Worm (Caenorhabditis elegans): ENCODE results near the gene dylt-3.

Gene dylt-3

DNA sequence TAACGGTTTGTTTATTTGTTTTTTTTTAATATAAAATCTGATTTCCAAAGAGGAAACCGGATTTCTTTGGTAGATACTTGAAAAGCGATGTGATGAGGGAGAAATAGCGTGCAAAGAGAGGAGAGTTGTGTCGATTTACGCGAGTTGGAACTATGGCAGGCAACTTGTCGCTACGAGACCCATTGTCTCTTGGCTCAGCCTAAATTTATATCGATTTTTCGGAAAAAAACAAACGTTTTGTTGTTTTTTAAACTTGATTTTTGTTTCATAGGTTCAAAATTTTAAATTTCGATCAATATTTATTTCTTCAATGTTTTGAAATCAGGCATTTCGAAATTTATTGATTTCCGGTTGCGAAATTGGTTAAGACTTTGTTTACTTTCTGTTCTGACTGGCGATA, 34.9 kb downstream of the dylt-3 start, which contains the start of gene M110.3 (continued):
- TF ChIP-seq attf-3 (GFP tag; conservative IDR thresholded peaks at IDR 0.05) (no peak; the same call in 1 of the 2 replicates), rpc-1 (optimal IDR thresholded peaks at IDR 0.05) (no peak), rpc-1 (tag; optimal IDR thresholded peaks at IDR 0.05) (no peak), nhr-80 (tag; optimal IDR thresholded peaks at IDR 0.05) (peak; percentile 5), F23B12.7 (tag; optimal IDR thresholded peaks at IDR 0.05; ENCODE audit: insufficient read depth) (peak; percentile 70), lag-1 (GFP tag; IDR thresholded peaks at IDR 0.05) (no peak), sea-2 (GFP tag; IDR thresholded peaks at IDR 0.05) (no peak), cebp-1 (GFP tag; IDR thresholded peaks at IDR 0.05) (peak; percentile 66; the same call in 1 of the 2 replicates), cebp-1 (tag; optimal IDR thresholded peaks at IDR 0.05) (peak; percentile 96), zfh-2 (GFP tag; conservative IDR thresholded peaks at IDR 0.05) (no peak), nhr-27 (tag; optimal IDR thresholded peaks at IDR 0.05) (no peak), dpl-1 (GFP tag; optimal IDR thresholded peaks at IDR 0.05) (no peak), C17E4.6 (GFP tag; IDR thresholded peaks at IDR 0.05) (no peak), unc-130 (GFP tag; optimal IDR thresholded peaks at IDR 0.05) (no peak), hmg-1.2 (GFP tag; IDR thresholded peaks at IDR 0.05) (peak; percentile 90; the same call in 1 of the 2 replicates), nfya-1 (tag; optimal IDR thresholded peaks at IDR 0.05; ENCODE audit: borderline replicate concordance, insufficient read depth) (no peak), K12H6.12 (tag; optimal IDR thresholded peaks at IDR 0.05) (no peak), mes-4 (tag; optimal IDR thresholded peaks at IDR 0.05) (no peak), nhr-179 (tag; optimal IDR thresholded peaks at IDR 0.05) (no peak), gei-17 (GFP tag; optimal IDR thresholded peaks at IDR 0.05) (no peak), ztf-22 (GFP tag; optimal IDR thresholded peaks at IDR 0.05) (no peak), xnd-1 (tag; optimal IDR thresholded peaks at IDR 0.05) (no peak), madf-6 (GFP tag; IDR thresholded peaks at IDR 0.05) (0 out of 2 replicates have a peak, but pooled peaks have one; percentile 24)

DNA sequence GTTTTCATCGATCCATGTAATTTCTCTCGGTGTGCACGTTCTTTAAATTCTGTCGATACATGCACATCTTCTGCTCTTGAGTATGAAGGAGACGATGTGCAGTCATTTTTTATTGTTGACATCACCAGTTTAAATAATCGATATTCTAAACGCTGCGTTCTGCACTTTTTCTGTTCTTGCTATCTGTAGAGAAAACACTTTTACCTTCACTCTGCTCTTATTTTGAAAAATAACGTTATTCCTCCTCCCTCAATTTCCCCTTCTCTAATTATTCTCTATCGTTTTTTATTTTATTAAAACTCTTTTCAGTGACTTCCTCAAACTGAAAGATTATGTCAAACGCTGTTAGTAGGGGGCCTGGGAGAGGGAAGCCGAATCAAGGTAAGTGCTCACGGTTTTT, 35.4 kb downstream of the dylt-3 start, which contains the start of gene ifg-1:
Gene ifg-1, plus strand, starts transcription at position 301 of the 400 bp plus-strand sequence.
- TF ChIP-seq mel-28 (tag; optimal IDR thresholded peaks at IDR 0.05; ENCODE audit: borderline replicate concordance) (no peak), snpc-3.4 (tag; optimal IDR thresholded peaks at IDR 0.05) (no peak), ceh-91 (GFP tag; IDR thresholded peaks at IDR 0.05) (no peak), nhr-120 (GFP tag; IDR thresholded peaks at IDR 0.05) (no peak), F23B12.7 (tag; optimal IDR thresholded peaks at IDR 0.05; ENCODE audit: insufficient read depth) (no peak), snpc-1.1 (tag; optimal IDR thresholded peaks at IDR 0.05; ENCODE audit: insufficient read depth) (no peak), hmg-1.2 (GFP tag; IDR thresholded peaks at IDR 0.05) (no peak), attf-3 (GFP tag; conservative IDR thresholded peaks at IDR 0.05) (no peak), snpc-1.3 (tag; optimal IDR thresholded peaks at IDR 0.05; ENCODE audit: insufficient read depth) (no peak), unc-62 (GFP tag; optimal IDR thresholded peaks at IDR 0.05) (no peak), tbx-9 (tag; optimal IDR thresholded peaks at IDR 0.05; ENCODE audit: borderline replicate concordance) (no peak), madf-8 (GFP tag; conservative IDR thresholded peaks at IDR 0.05) (no peak)

DNA sequence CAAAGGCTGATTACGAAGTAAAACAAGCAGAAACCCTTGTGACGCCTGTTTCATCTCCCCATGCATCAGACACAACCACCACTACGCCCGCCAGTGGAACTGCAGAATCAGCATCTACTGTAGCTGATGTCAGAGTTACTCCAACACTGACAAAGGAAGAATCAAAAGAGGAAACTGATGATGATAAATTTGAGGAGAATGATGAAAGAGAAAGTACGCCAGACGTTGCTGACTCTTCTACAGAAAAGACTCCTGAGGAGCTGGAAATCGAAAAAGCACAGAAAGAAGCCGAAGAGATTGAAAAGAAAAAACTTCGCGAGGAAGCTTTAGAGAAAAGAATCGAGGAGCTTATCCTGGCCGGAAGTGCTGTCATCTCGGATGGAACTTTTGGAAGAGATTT, 36.7 kb downstream of the dylt-3 start:
- TF ChIP-seq K12H6.12 (tag; optimal IDR thresholded peaks at IDR 0.05) (no peak), hlh-12 (tag; optimal IDR thresholded peaks at IDR 0.05) (no peak), ccch-3 (GFP tag; optimal IDR thresholded peaks at IDR 0.05) (no peak), madf-8 (GFP tag; conservative IDR thresholded peaks at IDR 0.05) (no peak), repo-1 (tag; optimal IDR thresholded peaks at IDR 0.05) (no peak)

Measured in whole organism, young adult.